Worm (Caenorhabditis elegans) whole organism, early embryonic: ENCODE data around the gene F54H12.4.

Experiments
- F13C5.2 ChIP-seq: sonication (generic microtip); optimal IDR thresholded peaks from 2 replicates; lab custom pipeline; 2017; ENCODE audit warnings: mild to moderate bottlenecking, missing genetic modification characterization, inconsistent platforms, missing compliant biosample characterization
- aly-1 ChIP-seq: sonication (generic microtip); optimal IDR thresholded peaks from 2 replicates; lab custom pipeline; 2016; ENCODE audit warnings: missing genetic modification characterization, missing compliant biosample characterization
- ama-1 ChIP-seq: fragments of 150-350 bp; optimal IDR thresholded peaks from 2 replicates; lab custom pipeline; 2014
- ceh-13 ChIP-seq: fragments of 200-800 bp; sonication (Bioruptor generic); optimal IDR thresholded peaks from 2 replicates; lab custom pipeline; 2018; ENCODE audit warnings: mild to moderate bottlenecking, missing genetic modification characterization, missing compliant biosample characterization
- flt-1 ChIP-seq: fragments of 200-800 bp; sonication (Bioruptor generic); IDR thresholded peaks from 2 replicates; pipeline ENCODE4 v1.3.6; 2022; ENCODE audit warnings: missing genetic modification characterization, missing compliant biosample characterization
- tbx-11 ChIP-seq: fragments of 200-800 bp; sonication (Bioruptor generic); IDR thresholded peaks from 2 replicates; pipeline ENCODE4 v1.3.6; 2022; ENCODE audit warnings: missing genetic modification characterization, missing compliant biosample characterization

ce11 chrIII:8009769-8010168, 47.2 kb upstream of the F54H12.4 start, which contains the start of gene cit-1.1:
- TF ChIP-seq tbx-11 (GFP tag; lab: Robert Waterston, UW) (no peak), F13C5.2 (tag; lab: Kevin White, UChicago) (no peak), aly-1 (tag; lab: Kevin White, UChicago) (no peak), ama-1 (lab: Kevin White, UChicago) (no peak), flt-1 (GFP tag; lab: Robert Waterston, UW) (no peak), ceh-13 (GFP tag; lab: Kevin White, UChicago) (no peak)
